Fruit fly (Drosophila melanogaster) whole organism, embryonic: ENCODE data around the gene Wdr92.

Experiments
- CG10959 ChIP-seq: fragments of 200-800 bp; sonication (Bioruptor generic); IDR thresholded peaks from 2 replicates; pipeline ENCODE4 v1.3.6; 2022; ENCODE audit warnings: missing biosample characterization, missing genetic modification characterization
- CG12391 ChIP-seq: fragments of 200-800 bp; sonication (Bioruptor generic); optimal IDR thresholded peaks from 3 replicates; lab custom pipeline; 2018; ENCODE audit warnings: missing biosample characterization, mild to moderate bottlenecking, missing genetic modification characterization, moderate library complexity
- CG14710 ChIP-seq: fragments of 200-800 bp; sonication (Bioruptor generic); optimal IDR thresholded peaks from 3 replicates; lab custom pipeline; 2019; ENCODE audit warnings: missing biosample characterization, mild to moderate bottlenecking, missing genetic modification characterization, moderate library complexity
- CG17361 ChIP-seq: fragments of 200-800 bp; sonication (Bioruptor generic); IDR thresholded peaks from 3 replicates; pipeline ENCODE4 v1.3.6; 2022; ENCODE audit warnings: missing biosample characterization, missing genetic modification characterization
- CG2199 ChIP-seq: fragments of 200-800 bp; sonication (Bioruptor generic); IDR thresholded peaks from 3 replicates; pipeline ENCODE4 v1.3.6; 2022; ENCODE audit warnings: missing biosample characterization, missing genetic modification characterization
- CG2712 ChIP-seq: fragments of 200-800 bp; optimal IDR thresholded peaks from 3 replicates; lab custom pipeline; 2019; ENCODE audit warnings: missing biosample characterization, mild to moderate bottlenecking, missing genetic modification characterization, moderate library complexity
- CG2875 ChIP-seq: fragments of 200-800 bp; sonication (Bioruptor generic); optimal IDR thresholded peaks from 2 replicates; lab custom pipeline; 2017; ENCODE audit warnings: missing biosample characterization, mild to moderate bottlenecking, missing genetic modification characterization, missing genetic modification reagents
- CG31441 ChIP-seq: fragments of 200-800 bp; sonication (Bioruptor generic); IDR thresholded peaks from 2 replicates; pipeline ENCODE4 v1.3.6; 2022; ENCODE audit warnings: missing biosample characterization, missing genetic modification characterization
- CG3407 ChIP-seq: fragments of 200-800 bp; sonication (Bioruptor generic); optimal IDR thresholded peaks from 2 replicates; lab custom pipeline; 2018; ENCODE audit warnings: missing biosample characterization, mild to moderate bottlenecking, missing genetic modification characterization
- CG4424 ChIP-seq: fragments of 200-800 bp; sonication (Bioruptor generic); optimal IDR thresholded peaks from 3 replicates; lab custom pipeline; 2016; ENCODE audit warnings: missing biosample characterization, missing genetic modification characterization
- CG4707 ChIP-seq: fragments of 200-800 bp; sonication (Bioruptor generic); optimal IDR thresholded peaks from 2 replicates; lab custom pipeline; 2018; ENCODE audit warnings: missing biosample characterization, mild to moderate bottlenecking, missing genetic modification characterization, moderate library complexity
- CG6854 ChIP-seq: fragments of 200-800 bp; sonication (Bioruptor generic); optimal IDR thresholded peaks from 3 replicates; lab custom pipeline; 2017; ENCODE audit warnings: missing biosample characterization, mild to moderate bottlenecking, missing genetic modification characterization
- CG7745 ChIP-seq: fragments of 200-800 bp; sonication (Bioruptor generic); optimal IDR thresholded peaks from 2 replicates; lab custom pipeline; 2018; ENCODE audit warnings: missing biosample characterization, mild to moderate bottlenecking, missing genetic modification characterization, moderate library complexity
- CG8359 ChIP-seq: fragments of 200-800 bp; sonication (Bioruptor generic); optimal IDR thresholded peaks from 2 replicates; lab custom pipeline; 2017; ENCODE audit warnings: missing biosample characterization, mild to moderate bottlenecking, missing genetic modification characterization, borderline replicate concordance
- D ChIP-seq, 2 experiments: fragments of 200-800 bp in 1 of 2; fragments of >200 bp in 1 of 2; sonication (Bioruptor generic) in 1 of 2; optimal IDR thresholded peaks; 2 replicates in 1 of 2; 3 replicates in 1 of 2; lab custom pipeline; 2017; ENCODE audit warnings: mild to moderate bottlenecking in 1 of 2, missing biosample characterization in 1 of 2, missing genetic modification characterization in 1 of 2, missing genetic modification reagents in 1 of 2
- D19A ChIP-seq: fragments of 200-800 bp; optimal IDR thresholded peaks from 3 replicates; lab custom pipeline; 2019; ENCODE audit warnings: missing biosample characterization, mild to moderate bottlenecking, missing genetic modification characterization, moderate library complexity
- HLH4C ChIP-seq: fragments of 200-800 bp; sonication (Bioruptor generic); IDR thresholded peaks from 3 replicates; pipeline ENCODE4 v1.3.6; 2022; ENCODE audit warnings: missing biosample characterization, missing genetic modification characterization; ENCODE audit not compliant: partially characterized antibody
- Lhr ChIP-seq: fragments of 200-800 bp; sonication (Bioruptor generic); optimal IDR thresholded peaks from 3 replicates; lab custom pipeline; 2017; ENCODE audit warnings: mild to moderate bottlenecking, missing biosample characterization, missing genetic modification reagents, missing genetic modification characterization
- Neu2 ChIP-seq: fragments of 200-800 bp; sonication (Bioruptor generic); optimal IDR thresholded peaks from 3 replicates; lab custom pipeline; 2016; ENCODE audit warnings: missing biosample characterization, missing genetic modification characterization, borderline replicate concordance
- Oli ChIP-seq: fragments of 200-800 bp; sonication (Bioruptor generic); optimal IDR thresholded peaks from 2 replicates; lab custom pipeline; 2018; ENCODE audit warnings: missing biosample characterization, mild to moderate bottlenecking, missing genetic modification characterization, moderate library complexity
- Sox100B ChIP-seq: fragments of 200-800 bp; sonication (Bioruptor generic); optimal IDR thresholded peaks from 3 replicates; lab custom pipeline; 2018; ENCODE audit warnings: missing biosample characterization, mild to moderate bottlenecking, missing genetic modification characterization
- Spps ChIP-seq: fragments of 200-800 bp; sonication (Bioruptor generic); optimal IDR thresholded peaks from 2 replicates; lab custom pipeline; 2018; ENCODE audit warnings: missing biosample characterization, mild to moderate bottlenecking, missing genetic modification characterization
- Sry-β ChIP-seq: fragments of 200-800 bp; sonication (Bioruptor generic); optimal IDR thresholded peaks from 2 replicates; lab custom pipeline; 2018; ENCODE audit warnings: missing biosample characterization, mild to moderate bottlenecking, missing genetic modification characterization, moderate library complexity
- chif ChIP-seq, 2 experiments: fragments of 200-800 bp; sonication (Bioruptor generic); optimal IDR thresholded peaks; 3 replicates each; lab custom pipeline; 2016; ENCODE audit warnings: missing biosample characterization in 2 of 2, missing genetic modification characterization in 2 of 2
- crp ChIP-seq, 2 experiments: fragments of 200-800 bp; sonication (Bioruptor generic); optimal IDR thresholded peaks; 2 replicates in 1 of 2; 3 replicates in 1 of 2; lab custom pipeline; 2017; ENCODE audit warnings: missing biosample characterization in 2 of 2, missing genetic modification characterization in 2 of 2, mild to moderate bottlenecking in 1 of 2, moderate library complexity in 1 of 2
- dm ChIP-seq: fragments of 200-800 bp; sonication (Bioruptor generic); optimal IDR thresholded peaks from 3 replicates; lab custom pipeline; 2016; ENCODE audit warnings: missing biosample characterization, missing genetic modification characterization
- eyg ChIP-seq: fragments of 200-800 bp; sonication (Bioruptor generic); optimal IDR thresholded peaks from 3 replicates; lab custom pipeline; 2016; ENCODE audit warnings: missing biosample characterization, missing genetic modification characterization
- fd3F ChIP-seq: fragments of 200-800 bp; sonication (Bioruptor generic); optimal IDR thresholded peaks from 2 replicates; lab custom pipeline; 2018; ENCODE audit warnings: missing biosample characterization, mild to moderate bottlenecking, missing genetic modification characterization, moderate library complexity
- gce ChIP-seq: fragments of 200-800 bp; sonication (Bioruptor generic); IDR thresholded peaks from 3 replicates; pipeline ENCODE4 v1.3.6; 2022; ENCODE audit warnings: missing biosample characterization, missing genetic modification characterization
- gsb-n ChIP-seq: fragments of 200-800 bp; sonication (Bioruptor generic); optimal IDR thresholded peaks from 3 replicates; lab custom pipeline; 2018; ENCODE audit warnings: missing biosample characterization, mild to moderate bottlenecking, missing genetic modification characterization
- mam ChIP-seq: fragments of 200-800 bp; sonication (Bioruptor generic); optimal IDR thresholded peaks from 3 replicates; lab custom pipeline; 2016; ENCODE audit warnings: missing biosample characterization, missing genetic modification characterization
- mirr ChIP-seq: fragments of 200-800 bp; sonication (Bioruptor generic); optimal IDR thresholded peaks from 3 replicates; lab custom pipeline; 2018; ENCODE audit warnings: missing biosample characterization, mild to moderate bottlenecking, missing genetic modification characterization
- mld ChIP-seq: fragments of 200-800 bp; sonication (Bioruptor generic); IDR thresholded peaks from 3 replicates; pipeline ENCODE4 v1.3.6; 2022; ENCODE audit warnings: missing biosample characterization, missing genetic modification characterization; ENCODE audit not compliant: partially characterized antibody
- nmo ChIP-seq: fragments of 200-800 bp; sonication (Bioruptor generic); optimal IDR thresholded peaks from 2 replicates; lab custom pipeline; 2018; ENCODE audit warnings: missing biosample characterization, mild to moderate bottlenecking, missing genetic modification characterization, moderate library complexity
- oc ChIP-seq: fragments of 200-800 bp; sonication (Bioruptor generic); optimal IDR thresholded peaks from 2 replicates; lab custom pipeline; 2018; ENCODE audit warnings: missing biosample characterization, mild to moderate bottlenecking, missing genetic modification characterization, moderate library complexity
- onecut ChIP-seq: fragments of 200-800 bp; sonication (Bioruptor generic); IDR thresholded peaks from 2 replicates; pipeline ENCODE4 v1.3.6; 2022; ENCODE audit warnings: missing biosample characterization, missing genetic modification characterization
- pfk ChIP-seq: fragments of 200-800 bp; sonication (Bioruptor generic); optimal IDR thresholded peaks from 2 replicates; lab custom pipeline; 2018; ENCODE audit warnings: missing biosample characterization, mild to moderate bottlenecking, missing genetic modification characterization, moderate library complexity
- ranshi ChIP-seq: fragments of 200-800 bp; sonication (Bioruptor generic); IDR thresholded peaks from 2 replicates; pipeline ENCODE4 v1.3.6; 2022; ENCODE audit warnings: missing biosample characterization, missing genetic modification characterization
- slbo ChIP-seq: fragments of 200-800 bp; sonication (Bioruptor generic); IDR thresholded peaks from 2 replicates; pipeline ENCODE4 v1.3.6; 2022; ENCODE audit warnings: missing biosample characterization, missing genetic modification characterization
- sqz ChIP-seq: fragments of 200-800 bp; sonication (Bioruptor generic); optimal IDR thresholded peaks from 3 replicates; lab custom pipeline; 2018; ENCODE audit warnings: missing biosample characterization, mild to moderate bottlenecking, missing genetic modification characterization
- sug ChIP-seq: fragments of 200-800 bp; optimal IDR thresholded peaks from 2 replicates; lab custom pipeline; 2019; ENCODE audit warnings: missing biosample characterization, mild to moderate bottlenecking, missing genetic modification characterization, moderate library complexity
- unc-4 ChIP-seq: fragments of 200-800 bp; sonication (Bioruptor generic); IDR thresholded peaks from 2 replicates; pipeline ENCODE4 v1.3.6; 2022; ENCODE audit warnings: missing biosample characterization, missing genetic modification characterization; ENCODE audit not compliant: partially characterized antibody
- unpg ChIP-seq: fragments of 200-800 bp; sonication (Bioruptor generic); optimal IDR thresholded peaks from 3 replicates; lab custom pipeline; 2018; ENCODE audit warnings: missing biosample characterization, mild to moderate bottlenecking, missing genetic modification characterization, moderate library complexity

Gene Wdr92

DNA sequence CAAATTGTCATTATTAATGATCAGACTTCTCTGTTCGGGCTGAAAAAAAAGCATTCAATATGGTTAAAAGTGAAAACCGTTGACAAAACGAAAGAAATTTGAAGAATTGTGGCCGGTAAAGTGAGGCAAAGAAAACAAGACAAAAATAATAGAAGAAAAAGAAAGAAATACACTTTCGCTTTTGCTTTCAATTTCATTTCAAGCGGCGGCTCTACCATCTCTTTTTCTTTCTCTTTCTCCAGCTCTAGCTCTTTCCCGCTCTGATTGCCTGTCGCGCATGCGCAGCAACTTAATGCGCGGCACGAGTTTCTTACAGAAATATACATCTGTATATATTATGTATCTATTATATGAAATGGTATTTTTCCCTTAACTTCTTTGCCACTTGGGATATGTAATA lies 29.4 kb downstream of the Wdr92 start (continued):
- TF ChIP-seq ranshi (GFP tag; lab: Robert Waterston, UW): no peak
- peak; percentile 37 for TF ChIP-seq Oli (tag; lab: Kevin White, UChicago)
- TF ChIP-seq CG14710 (tag; lab: Kevin White, UChicago): peak; percentile 61
- peak; percentile 35 for TF ChIP-seq nmo (GFP tag; lab: Kevin White, UChicago)
- no peak for TF ChIP-seq slbo (GFP tag; lab: Robert Waterston, UW)
- peak; percentile 36 for TF ChIP-seq sqz
- TF ChIP-seq CG4424 (GFP tag; lab: Kevin White, UChicago): no peak
- peak; percentile 23; the same call in 1 of the 2 replicates for TF ChIP-seq onecut (GFP tag; lab: Robert Waterston, UW)
- peak; percentile 37 for TF ChIP-seq unpg (GFP tag; lab: Kevin White, UChicago)
- TF ChIP-seq mirr (GFP tag; lab: Kevin White, UChicago): no peak
- no peak for TF ChIP-seq dm (GFP tag; lab: Kevin White, UChicago)
- TF ChIP-seq CG17361 (GFP tag; lab: Robert Waterston, UW): peak; percentile 59; the same call in 2 of the 3 replicates
- no peak for TF ChIP-seq D (optimal IDR thresholded peaks at IDR 0.05; lab: Kevin White, UChicago)
- TF ChIP-seq D (GFP tag; optimal IDR thresholded peaks at IDR 0.05; lab: Kevin White, UChicago): peak; percentile 0
- TF ChIP-seq CG3407 (GFP tag; lab: Kevin White, UChicago): peak; percentile 30
- peak; percentile 59 for TF ChIP-seq oc (tag; lab: Kevin White, UChicago)
- no peak for TF ChIP-seq CG10959
- 0 out of 3 replicates have a peak, but pooled peaks have one; percentile 22 for TF ChIP-seq gce
- no peak for TF ChIP-seq chif (GFP tag; optimal IDR thresholded peaks at IDR 0.05; lab: Kevin White, UChicago)
- peak; percentile 75 for TF ChIP-seq gsb-n (tag; lab: Kevin White, UChicago)
- TF ChIP-seq HLH4C: no peak
- peak; percentile 57 for TF ChIP-seq CG2875
- no peak for TF ChIP-seq CG6854 (GFP tag; lab: Kevin White, UChicago)
- no peak for TF ChIP-seq mld (GFP tag; lab: Robert Waterston, UW)
- 0 out of 3 replicates have a peak, but pooled peaks have one; percentile 33 for TF ChIP-seq CG2199
- peak; percentile 39 for TF ChIP-seq CG7745
- TF ChIP-seq Spps (tag; lab: Kevin White, UChicago): peak; percentile 87
- no peak for TF ChIP-seq fd3F
- peak; percentile 55 for TF ChIP-seq Sox100B (GFP tag; lab: Kevin White, UChicago)
- peak; percentile 0 for TF ChIP-seq CG4707 (GFP tag; lab: Kevin White, UChicago)
- no peak for TF ChIP-seq CG12391 (tag; lab: Kevin White, UChicago)
- TF ChIP-seq crp (GFP tag; optimal IDR thresholded peaks at IDR 0.05; lab: Kevin White, UChicago): no peak
- peak; percentile 57; the same call in 1 of the 2 replicates for TF ChIP-seq CG31441
- TF ChIP-seq mam: no peak
- no peak for TF ChIP-seq Neu2 (GFP tag; lab: Kevin White, UChicago)
- no peak for TF ChIP-seq eyg (GFP tag; lab: Kevin White, UChicago)
- peak; percentile 30 for TF ChIP-seq Lhr (GFP tag; lab: Kevin White, UChicago)
- TF ChIP-seq sug: no peak
- TF ChIP-seq pfk: no peak
- TF ChIP-seq D19A (tag; lab: Kevin White, UChicago): peak; percentile 26
- TF ChIP-seq CG2712 (tag; lab: Kevin White, UChicago): peak; percentile 41
- TF ChIP-seq Sry-β: peak; percentile 33
- TF ChIP-seq unc-4 (GFP tag; lab: Robert Waterston, UW): no peak
- TF ChIP-seq CG8359 (GFP tag; lab: Kevin White, UChicago): peak; percentile 45
